Fruit fly (Drosophila melanogaster): Measurements from ENCODE around the gene chas.

dm6 chrX:17737812-17738473, 39.4 kb upstream of the chas start:
- TF ChIP-seq usp (GFP tag; optimal IDR thresholded peaks at IDR 0.05): no peak
- no peak for TF ChIP-seq CG8478 (optimal IDR thresholded peaks at IDR 0.05)

All from whole organism.